Worm (Caenorhabditis elegans): ENCODE data around the gene set-11.

DNA sequence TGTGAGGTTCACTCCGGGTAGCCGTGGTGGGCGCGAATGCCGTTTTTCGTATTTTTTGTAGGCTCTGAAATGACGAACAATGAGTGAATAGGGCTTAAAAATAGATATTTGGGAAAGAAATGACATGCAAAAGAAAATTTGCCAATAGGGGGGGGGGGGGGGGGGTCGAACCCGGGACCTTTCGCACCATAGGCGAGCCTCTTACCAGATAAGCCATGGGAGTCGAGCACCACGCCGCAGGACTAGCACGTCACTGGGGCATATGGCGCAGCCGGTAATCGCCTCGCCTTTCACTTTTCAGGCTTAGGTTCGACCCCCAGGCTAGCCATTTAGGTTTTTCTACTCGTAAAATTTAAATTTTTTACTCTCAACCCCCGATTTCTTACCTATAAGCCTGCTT lies 26.8 kb upstream of the set-11 start:
- TF ChIP-seq F13C5.2 (tag; optimal IDR thresholded peaks at IDR 0.05) (no peak), hnd-1 (tag; optimal IDR thresholded peaks at IDR 0.05) (no peak), ama-1 (optimal IDR thresholded peaks at IDR 0.05) (no peak), tra-4 (tag; optimal IDR thresholded peaks at IDR 0.05) (no peak), tbx-37 (GFP tag; conservative IDR thresholded peaks at IDR 0.05) (no peak)
